Worm (Caenorhabditis elegans): ENCODE data around the gene dmd-8.
A peak's percentile ranks its signal among the peaks of the same experiment; 100 is the strongest.

dmd-8 gene

ce11 chrV:356959-357702, 20.9 kb upstream of the dmd-8 start:
- no peak for TF ChIP-seq efl-1 (optimal IDR thresholded peaks at IDR 0.05)
- TF ChIP-seq efl-1 (GFP tag; optimal IDR thresholded peaks at IDR 0.05 in 1 of 2): peak in 1 of 2 experiments; percentile 1
- TF ChIP-seq C16A3.4 (tag; optimal IDR thresholded peaks at IDR 0.05): no peak
- TF ChIP-seq efl-3 (GFP tag; optimal IDR thresholded peaks at IDR 0.05): no peak
- TF ChIP-seq ces-1 (GFP tag; optimal IDR thresholded peaks at IDR 0.05): no peak

ce11 chrV:351787-352186, 15.5 kb upstream of the dmd-8 start:
- TF ChIP-seq tlp-1 (tag; optimal IDR thresholded peaks at IDR 0.05) (no peak), lir-3 (tag; optimal IDR thresholded peaks at IDR 0.05; ENCODE audit: poor library complexity) (no peak), pag-3 (tag; optimal IDR thresholded peaks at IDR 0.05; ENCODE audit: borderline replicate concordance, insufficient read depth) (no peak), efl-1 (optimal IDR thresholded peaks at IDR 0.05) (no peak), efl-1 (GFP tag; optimal IDR thresholded peaks at IDR 0.05 in 1 of 2) (peak in 1 of 2 experiments; percentile 20), rnt-1 (tag; optimal IDR thresholded peaks at IDR 0.05) (no peak)

- TF ChIP-seq elt-2 (tag; optimal IDR thresholded peaks at IDR 0.05) (no peak), fkh-8 (tag; optimal IDR thresholded peaks at IDR 0.05) (no peak), unc-130 (tag; optimal IDR thresholded peaks at IDR 0.05) (no peak)
Observed at ce11 chrV:350822-351221, 14.6 kb upstream of the dmd-8 start.

- peak; percentile 70 to 77 for TF ChIP-seq lsy-2 (tag; optimal IDR thresholded peaks at IDR 0.05)
- TF ChIP-seq nhr-71 (tag; optimal IDR thresholded peaks at IDR 0.05): peak; percentile 78
- no peak for TF ChIP-seq lin-39 (tag; optimal IDR thresholded peaks at IDR 0.05)
- peak; percentile 97 for TF ChIP-seq lin-14 (GFP tag; optimal IDR thresholded peaks at IDR 0.05)
- TF ChIP-seq dsc-1 (tag; optimal IDR thresholded peaks at IDR 0.05): peak; percentile 33
- TF ChIP-seq lir-3 (tag; optimal IDR thresholded peaks at IDR 0.05; ENCODE audit: poor library complexity): no peak
- no peak for TF ChIP-seq ets-5 (GFP tag; IDR thresholded peaks at IDR 0.05)
- peak; percentile 55 to 75 (median 67) for TF ChIP-seq dpl-1 (GFP tag; optimal IDR thresholded peaks at IDR 0.05)
- TF ChIP-seq nhr-28 (tag; optimal IDR thresholded peaks at IDR 0.05): no peak
- TF ChIP-seq lin-13 (GFP tag; optimal IDR thresholded peaks at IDR 0.05): peak; percentile 80
- peak; percentile 3 for TF ChIP-seq unc-86 (tag; optimal IDR thresholded peaks at IDR 0.05)
- TF ChIP-seq pqm-1 (tag; optimal IDR thresholded peaks at IDR 0.05): no peak
- no peak for TF ChIP-seq ceh-63 (GFP tag; optimal IDR thresholded peaks at IDR 0.05)
- peak; percentile 61 for TF ChIP-seq rnt-1 (tag; optimal IDR thresholded peaks at IDR 0.05)
- TF ChIP-seq blmp-1 (tag; optimal IDR thresholded peaks at IDR 0.05): peak; percentile 72
- peak; percentile 56 to 85 for TF ChIP-seq lin-35 (GFP tag; optimal IDR thresholded peaks at IDR 0.05)
- TF ChIP-seq nhr-77 (tag; optimal IDR thresholded peaks at IDR 0.05): peak; percentile 58
- peak; percentile 78 for TF ChIP-seq nhr-20 (tag; optimal IDR thresholded peaks at IDR 0.05)
- TF ChIP-seq ces-1 (GFP tag; optimal IDR thresholded peaks at IDR 0.05): no peak
- TF ChIP-seq mep-1 (tag; optimal IDR thresholded peaks at IDR 0.05): peak; percentile 88
- TF ChIP-seq snu-23 (GFP tag; optimal IDR thresholded peaks at IDR 0.05): peak; percentile 75
- TF ChIP-seq zag-1 (tag; optimal IDR thresholded peaks at IDR 0.05): no peak
- no peak for TF ChIP-seq fos-1 (tag; optimal IDR thresholded peaks at IDR 0.05)
- no peak for TF ChIP-seq nhr-11 (tag; optimal IDR thresholded peaks at IDR 0.05)
- TF ChIP-seq pax-3 (tag; optimal IDR thresholded peaks at IDR 0.05): no peak
- TF ChIP-seq ceh-82 (tag; optimal IDR thresholded peaks at IDR 0.05): peak; percentile 42 to 78 (median 51)
- TF ChIP-seq mdl-1 (tag; optimal IDR thresholded peaks at IDR 0.05): peak in 1 of 2 experiments; percentile 98
- peak; percentile 36 for TF ChIP-seq F16B12.6 (tag; optimal IDR thresholded peaks at IDR 0.05)
- peak; percentile 81 for TF ChIP-seq skn-1 (tag; optimal IDR thresholded peaks at IDR 0.05)
- no peak for TF ChIP-seq ceh-88 (GFP tag; IDR thresholded peaks at IDR 0.05)
- peak; percentile 75 for TF ChIP-seq nhr-19 (GFP tag; conservative IDR thresholded peaks at IDR 0.05)
- TF ChIP-seq lin-15B (tag; optimal IDR thresholded peaks at IDR 0.05): peak; percentile 34
- peak; percentile 32 for TF ChIP-seq ztf-4 (tag; optimal IDR thresholded peaks at IDR 0.05)
- TF ChIP-seq swsn-7 (tag; optimal IDR thresholded peaks at IDR 0.05): peak; percentile 46
- peak; percentile 56 for TF ChIP-seq unc-130 (tag; optimal IDR thresholded peaks at IDR 0.05)
- TF ChIP-seq aha-1 (tag; optimal IDR thresholded peaks at IDR 0.05): no peak
- no peak for TF ChIP-seq irx-1 (tag; optimal IDR thresholded peaks at IDR 0.05)
- TF ChIP-seq nhr-237 (tag; optimal IDR thresholded peaks at IDR 0.05): peak; percentile 9
Observed at ce11 chrV:349054-349453, 12.8 kb upstream of the dmd-8 start, which contains the start of gene atg-9. Gene atg-9, plus strand, starts transcription at chrV:349385.
